Fruit fly (Drosophila melanogaster) whole organism, embryonic: ENCODE measurements around the gene CG3301.

Experiments used
- Abd-B ChIP-seq: fragments of 200-800 bp; sonication (Bioruptor generic); optimal IDR thresholded peaks from 2 replicates; lab custom pipeline; 2018; ENCODE audit warnings: missing biosample characterization, mild to moderate bottlenecking, missing genetic modification characterization, moderate library complexity
- Aef1 ChIP-seq: fragments of 200-800 bp; sonication (Bioruptor generic); IDR thresholded peaks from 3 replicates; pipeline ENCODE4 v1.3.6; 2022; ENCODE audit warnings: missing biosample characterization, missing genetic modification characterization
- Asciz ChIP-seq: fragments of 200-800 bp; sonication (Bioruptor generic); optimal IDR thresholded peaks from 2 replicates; lab custom pipeline; 2017; ENCODE audit warnings: missing biosample characterization, mild to moderate bottlenecking, missing genetic modification characterization, missing genetic modification reagents
- BEAF-32 ChIP-seq: fragments of 200-800 bp; sonication (Bioruptor generic); optimal IDR thresholded peaks from 3 replicates; lab custom pipeline; 2017; ENCODE audit warnings: missing biosample characterization, missing genetic modification characterization, mild to moderate bottlenecking, moderate library complexity, missing genetic modification reagents
- CG11456 ChIP-seq: fragments of 200-800 bp; sonication (Bioruptor generic); IDR thresholded peaks from 3 replicates; pipeline ENCODE4 v1.3.6; 2022; ENCODE audit warnings: missing biosample characterization, missing genetic modification characterization
- CG12104 ChIP-seq: fragments of 200-800 bp; sonication (Bioruptor generic); optimal IDR thresholded peaks from 3 replicates; lab custom pipeline; 2016; ENCODE audit warnings: missing biosample characterization, missing genetic modification characterization
- CG12942 ChIP-seq: fragments of 200-800 bp; sonication (Bioruptor generic); optimal IDR thresholded peaks from 3 replicates; lab custom pipeline; 2016; ENCODE audit warnings: missing biosample characterization, missing genetic modification characterization
- CG14050 ChIP-seq: fragments of 200-800 bp; sonication (Bioruptor generic); IDR thresholded peaks from 3 replicates; pipeline ENCODE4 v1.3.6; 2022; ENCODE audit warnings: missing biosample characterization, missing genetic modification characterization
- CG14441 ChIP-seq: fragments of 200-800 bp; sonication (Bioruptor generic); IDR thresholded peaks from 2 replicates; pipeline ENCODE4 v1.3.6; 2022; ENCODE audit warnings: missing biosample characterization, missing genetic modification characterization
- CG14860 ChIP-seq: fragments of 200-800 bp; sonication (Bioruptor generic); IDR thresholded peaks from 3 replicates; pipeline ENCODE4 v1.3.6; 2022; ENCODE audit warnings: missing biosample characterization, missing genetic modification characterization; ENCODE audit not compliant: partially characterized antibody
- CG15514 ChIP-seq: fragments of 200-800 bp; sonication (Bioruptor generic); optimal IDR thresholded peaks from 3 replicates; lab custom pipeline; 2017; ENCODE audit warnings: missing biosample characterization, missing genetic modification characterization, mild to moderate bottlenecking, moderate library complexity, missing genetic modification reagents
- CG16815 ChIP-seq: fragments of 200-800 bp; sonication (Bioruptor generic); optimal IDR thresholded peaks from 3 replicates; lab custom pipeline; 2017; ENCODE audit warnings: missing biosample characterization, mild to moderate bottlenecking, missing genetic modification characterization
- CG17186 ChIP-seq: fragments of 200-800 bp; sonication (Bioruptor generic); optimal IDR thresholded peaks from 3 replicates; lab custom pipeline; 2017; ENCODE audit warnings: missing biosample characterization, missing genetic modification reagents, missing genetic modification characterization
- CG17802 ChIP-seq: fragments of 200-800 bp; sonication (Bioruptor generic); optimal IDR thresholded peaks from 2 replicates; lab custom pipeline; 2018; ENCODE audit warnings: missing biosample characterization, mild to moderate bottlenecking, missing genetic modification characterization, moderate library complexity
- CG2129 ChIP-seq: fragments of 200-800 bp; sonication (Bioruptor generic); IDR thresholded peaks from 2 replicates; pipeline ENCODE4 v1.3.6; 2022; ENCODE audit warnings: missing biosample characterization, missing genetic modification characterization; ENCODE audit not compliant: partially characterized antibody
- CG30403 ChIP-seq: fragments of 200-800 bp; sonication (Bioruptor generic); optimal IDR thresholded peaks from 3 replicates; lab custom pipeline; 2016; ENCODE audit warnings: missing biosample characterization, missing genetic modification characterization
- CG3281 ChIP-seq: fragments of 200-800 bp; sonication (Bioruptor generic); optimal IDR thresholded peaks from 3 replicates; lab custom pipeline; 2017; ENCODE audit warnings: missing biosample characterization, mild to moderate bottlenecking, missing genetic modification characterization
- CG3407 ChIP-seq: fragments of 200-800 bp; sonication (Bioruptor generic); optimal IDR thresholded peaks from 2 replicates; lab custom pipeline; 2018; ENCODE audit warnings: missing biosample characterization, mild to moderate bottlenecking, missing genetic modification characterization
- CG4617 ChIP-seq: fragments of 200-800 bp; sonication (Bioruptor generic); optimal IDR thresholded peaks from 3 replicates; lab custom pipeline; 2016; ENCODE audit warnings: missing biosample characterization, missing genetic modification characterization, borderline replicate concordance
- CG6175 ChIP-seq: fragments of 200-800 bp; sonication (Bioruptor generic); IDR thresholded peaks from 3 replicates; pipeline ENCODE4 v1.3.6; 2022; ENCODE audit warnings: missing biosample characterization, missing genetic modification characterization
- CG7839 ChIP-seq: fragments of 200-800 bp; sonication (Bioruptor generic); optimal IDR thresholded peaks from 3 replicates; lab custom pipeline; 2018; ENCODE audit warnings: missing biosample characterization, mild to moderate bottlenecking, missing genetic modification characterization, moderate library complexity
- CG7963 ChIP-seq: fragments of 200-800 bp; sonication (Bioruptor generic); IDR thresholded peaks from 3 replicates; pipeline ENCODE4 v1.3.6; 2022; ENCODE audit warnings: missing biosample characterization, missing genetic modification characterization; ENCODE audit not compliant: partially characterized antibody
- CG9727 ChIP-seq: fragments of 200-800 bp; sonication (Bioruptor generic); optimal IDR thresholded peaks from 3 replicates; lab custom pipeline; 2017; ENCODE audit warnings: missing biosample characterization, mild to moderate bottlenecking, missing genetic modification characterization
- CoRest ChIP-seq: fragments of 200-800 bp; sonication (Bioruptor generic); optimal IDR thresholded peaks from 3 replicates; lab custom pipeline; 2018; ENCODE audit warnings: missing biosample characterization, mild to moderate bottlenecking, missing genetic modification characterization, moderate library complexity
- Dip2 ChIP-seq: fragments of 200-800 bp; sonication (Bioruptor generic); IDR thresholded peaks from 2 replicates; pipeline ENCODE4 v1.3.6; 2022; ENCODE audit warnings: missing biosample characterization, missing genetic modification characterization
- Elba2 ChIP-seq: fragments of 200-800 bp; sonication (Bioruptor generic); optimal IDR thresholded peaks from 3 replicates; lab custom pipeline; 2016; ENCODE audit warnings: missing biosample characterization, missing genetic modification characterization
- MBD-R2 ChIP-seq: fragments of 200-800 bp; sonication (Bioruptor generic); IDR thresholded peaks from 2 replicates; pipeline ENCODE4 v1.3.6; 2022; ENCODE audit warnings: missing biosample characterization, missing genetic modification characterization
- Mrtf ChIP-seq: fragments of 200-800 bp; sonication (Bioruptor generic); IDR thresholded peaks from 3 replicates; pipeline ENCODE4 v1.3.6; 2022; ENCODE audit warnings: missing biosample characterization, missing genetic modification characterization
- Nf-YB ChIP-seq: fragments of 200-800 bp; sonication (Bioruptor generic); optimal IDR thresholded peaks from 3 replicates; lab custom pipeline; 2019; ENCODE audit warnings: missing biosample characterization, mild to moderate bottlenecking, missing genetic modification characterization, moderate library complexity
- Scr ChIP-seq: fragments of 200-800 bp; sonication (Bioruptor generic); IDR thresholded peaks from 2 replicates; pipeline ENCODE4 v1.3.6; 2022; ENCODE audit warnings: missing biosample characterization, missing genetic modification characterization; ENCODE audit not compliant: partially characterized antibody
- crp ChIP-seq, 2 experiments: fragments of 200-800 bp; sonication (Bioruptor generic); optimal IDR thresholded peaks; 2 replicates in 1 of 2; 3 replicates in 1 of 2; lab custom pipeline; 2017; ENCODE audit warnings: missing biosample characterization in 2 of 2, missing genetic modification characterization in 2 of 2, mild to moderate bottlenecking in 1 of 2, moderate library complexity in 1 of 2
- cwo ChIP-seq: fragments of 200-800 bp; sonication (Bioruptor generic); optimal IDR thresholded peaks from 3 replicates; lab custom pipeline; 2017; ENCODE audit warnings: missing biosample characterization, missing genetic modification characterization, mild to moderate bottlenecking, moderate library complexity, missing genetic modification reagents
- dimm ChIP-seq: fragments of 200-800 bp; sonication (Bioruptor generic); IDR thresholded peaks from 2 replicates; pipeline ENCODE4 v1.3.6; 2022; ENCODE audit warnings: missing biosample characterization, missing genetic modification characterization
- disco-r ChIP-seq: fragments of 200-800 bp; sonication (Bioruptor generic); optimal IDR thresholded peaks from 2 replicates; lab custom pipeline; 2016; ENCODE audit warnings: missing biosample characterization, missing genetic modification characterization
- dm ChIP-seq: fragments of 200-800 bp; sonication (Bioruptor generic); optimal IDR thresholded peaks from 3 replicates; lab custom pipeline; 2016; ENCODE audit warnings: missing biosample characterization, missing genetic modification characterization
- dmrt99B ChIP-seq: fragments of 200-800 bp; sonication (Bioruptor generic); optimal IDR thresholded peaks from 2 replicates; lab custom pipeline; 2018; ENCODE audit warnings: missing biosample characterization, mild to moderate bottlenecking, missing genetic modification characterization, moderate library complexity
- dysf ChIP-seq: fragments of 200-800 bp; sonication (Bioruptor generic); IDR thresholded peaks from 3 replicates; pipeline ENCODE4 v1.3.6; 2022; ENCODE audit warnings: missing biosample characterization, missing genetic modification characterization
- ewg ChIP-seq: fragments of 200-800 bp; sonication (Bioruptor generic); optimal IDR thresholded peaks from 3 replicates; lab custom pipeline; 2017; ENCODE audit warnings: mild to moderate bottlenecking, missing biosample characterization, missing genetic modification reagents, missing genetic modification characterization
- fd3F ChIP-seq: fragments of 200-800 bp; sonication (Bioruptor generic); optimal IDR thresholded peaks from 2 replicates; lab custom pipeline; 2018; ENCODE audit warnings: missing biosample characterization, mild to moderate bottlenecking, missing genetic modification characterization, moderate library complexity
- fd64A ChIP-seq: fragments of 200-800 bp; sonication (Bioruptor generic); optimal IDR thresholded peaks from 3 replicates; lab custom pipeline; 2018; ENCODE audit warnings: missing biosample characterization, mild to moderate bottlenecking, missing genetic modification characterization
- hb ChIP-seq: fragments of 200-800 bp; sonication (Bioruptor generic); IDR thresholded peaks from 3 replicates; pipeline ENCODE4 v1.3.6; 2022; ENCODE audit warnings: missing biosample characterization, missing genetic modification characterization; ENCODE audit not compliant: partially characterized antibody
- jumu ChIP-seq: fragments of 200-800 bp; sonication (Bioruptor generic); optimal IDR thresholded peaks from 3 replicates; lab custom pipeline; 2016; ENCODE audit warnings: missing biosample characterization, missing genetic modification characterization
- luna ChIP-seq: fragments of 200-800 bp; sonication (Bioruptor generic); optimal IDR thresholded peaks from 2 replicates; lab custom pipeline; 2016; ENCODE audit warnings: missing biosample characterization, missing genetic modification characterization
- maf-S ChIP-seq: fragments of 200-800 bp; sonication (Bioruptor generic); optimal IDR thresholded peaks from 2 replicates; lab custom pipeline; 2016; ENCODE audit warnings: missing biosample characterization, missing genetic modification characterization
- mirr ChIP-seq: fragments of 200-800 bp; sonication (Bioruptor generic); optimal IDR thresholded peaks from 3 replicates; lab custom pipeline; 2018; ENCODE audit warnings: missing biosample characterization, mild to moderate bottlenecking, missing genetic modification characterization
- nau ChIP-seq: fragments of 200-800 bp; sonication (Bioruptor generic); optimal IDR thresholded peaks from 3 replicates; lab custom pipeline; 2017; ENCODE audit warnings: missing biosample characterization, mild to moderate bottlenecking, missing genetic modification characterization, missing genetic modification reagents
- odd ChIP-seq: fragments of 200-800 bp; sonication (Bioruptor generic); optimal IDR thresholded peaks from 2 replicates; lab custom pipeline; 2017; ENCODE audit warnings: missing biosample characterization, mild to moderate bottlenecking, missing genetic modification characterization
- pnt ChIP-seq: fragments of 200-800 bp; sonication (Bioruptor generic); optimal IDR thresholded peaks from 3 replicates; lab custom pipeline; 2016; ENCODE audit warnings: missing biosample characterization, missing genetic modification characterization
- sens ChIP-seq: fragments of 200-800 bp; sonication (Bioruptor generic); peaks from one replicate; lab custom pipeline; 2016; ENCODE audit warnings: missing biosample characterization, missing genetic modification characterization
- tx ChIP-seq: fragments of 200-800 bp; sonication (Bioruptor generic); optimal IDR thresholded peaks from 2 replicates; lab custom pipeline; 2016; ENCODE audit warnings: missing biosample characterization, missing genetic modification characterization
- zfh2 ChIP-seq: fragments of 200-800 bp; sonication (Bioruptor generic); optimal IDR thresholded peaks from 2 replicates; lab custom pipeline; 2016; ENCODE audit warnings: missing biosample characterization, missing genetic modification characterization

The CG3301 gene

dm6 chr3R:21271208-21271607, 4.8 kb downstream of the CG3301 start (continued):
- TF ChIP-seq CG12942 (GFP tag; lab: Kevin White, UChicago) (no peak), disco-r (no peak), CG4617 (GFP tag; lab: Kevin White, UChicago) (no peak), tx (GFP tag; lab: Kevin White, UChicago) (no peak), CG14050 (GFP tag; lab: Robert Waterston, UW) (no peak), CG9727 (no peak), CG17802 (tag; lab: Kevin White, UChicago) (no peak), CG12104 (GFP tag; lab: Kevin White, UChicago) (no peak), mirr (GFP tag; lab: Kevin White, UChicago) (peak; percentile 62), Mrtf (GFP tag; lab: Robert Waterston, UW) (no peak), CG17186 (GFP tag; lab: Kevin White, UChicago) (no peak), Asciz (GFP tag; lab: Kevin White, UChicago) (peak; percentile 74), hb (GFP tag; lab: Robert Waterston, UW) (no peak), pnt (GFP tag; lab: Kevin White, UChicago) (no peak), Abd-B (GFP tag; lab: Kevin White, UChicago) (no peak), CG14860 (GFP tag; lab: Robert Waterston, UW) (no peak), CG30403 (GFP tag; lab: Kevin White, UChicago) (no peak), fd64A (GFP tag; lab: Kevin White, UChicago) (peak; percentile 23), CG7839 (tag; lab: Kevin White, UChicago) (no peak), dimm (GFP tag; lab: Robert Waterston, UW) (no peak), dmrt99B (tag; lab: Kevin White, UChicago) (peak; percentile 22), CG7963 (GFP tag; lab: Robert Waterston, UW) (no peak), jumu (GFP tag; lab: Kevin White, UChicago) (no peak), CG6175 (GFP tag; lab: Robert Waterston, UW) (no peak), CoRest (peak; percentile 10), dm (GFP tag; lab: Kevin White, UChicago) (no peak), MBD-R2 (GFP tag; lab: Robert Waterston, UW) (no peak), sens (GFP tag; lab: Kevin White, UChicago) (peak; percentile 69), dysf (GFP tag; lab: Robert Waterston, UW) (no peak), CG2129 (no peak), maf-S (GFP tag; lab: Kevin White, UChicago) (no peak), CG3281 (peak; percentile 11), Elba2 (no peak), cwo (no peak), crp (GFP tag; optimal IDR thresholded peaks at IDR 0.05; lab: Kevin White, UChicago) (no peak), BEAF-32 (no peak), CG11456 (GFP tag; lab: Robert Waterston, UW) (no peak), Aef1 (no peak), fd3F (GFP tag; lab: Kevin White, UChicago) (no peak), Dip2 (GFP tag; lab: Robert Waterston, UW) (no peak), luna (no peak), nau (GFP tag; lab: Kevin White, UChicago) (peak; percentile 65), CG16815 (GFP tag; lab: Kevin White, UChicago) (no peak), Scr (GFP tag; lab: Robert Waterston, UW) (no peak), zfh2 (no peak), odd (GFP tag; lab: Kevin White, UChicago) (peak; percentile 25), Nf-YB (GFP tag; lab: Kevin White, UChicago) (no peak), CG3407 (GFP tag; lab: Kevin White, UChicago) (peak; percentile 32), CG15514 (GFP tag; lab: Kevin White, UChicago) (peak; percentile 45), CG14441 (GFP tag; lab: Robert Waterston, UW) (no peak), ewg (no peak)
